Worm (Caenorhabditis elegans) whole organism, dauer: Measurements from ENCODE around the gene F53G2.13.
"Not testable (repeated sequence)": the region's sequence is repeated elsewhere in the genome, so short reads cannot be mapped to it uniquely, and the experiment has no call there.

Experiments
- unc-62 ChIP-seq: sonication (generic microtip); optimal IDR thresholded peaks from 2 replicates; lab custom pipeline; 2017; ENCODE audit warnings: missing biosample characterization, missing genetic modification reagents, missing genetic modification characterization

The F53G2.13 gene

DNA sequence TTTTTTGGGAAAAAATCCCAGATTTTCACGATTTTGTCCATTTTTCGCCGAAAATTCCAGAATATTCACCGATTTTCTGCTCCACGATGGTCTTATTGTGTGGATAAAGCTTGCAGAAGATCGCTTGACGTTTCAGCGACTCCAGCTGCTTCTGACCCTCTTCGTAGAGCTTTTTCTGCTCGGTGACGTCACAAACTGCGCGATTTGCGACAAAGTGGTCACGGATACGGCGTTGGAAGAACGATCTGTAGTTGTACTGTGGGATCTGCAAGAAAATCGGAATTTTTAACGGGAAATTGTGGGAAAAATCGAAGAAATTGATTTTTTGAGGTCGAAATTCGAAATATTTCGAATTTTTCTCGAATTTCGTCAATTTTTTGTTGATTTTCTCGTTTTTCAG, 5.1 kb upstream of the F53G2.13 start, which contains the start of gene mnat-1:
Gene mnat-1 (minus strand): TSS at position 101 of the 400 bp plus-strand sequence.
- no peak for TF ChIP-seq unc-62 (GFP tag; lab: Kevin White, UChicago)

ce11 chrII:2479047-2479446, 4.6 kb upstream of the F53G2.13 start, which contains the start of gene F53G2.12:
F53G2.12 (minus strand) TSS chrII:2479090.
- TF ChIP-seq unc-62 (GFP tag; lab: Kevin White, UChicago), result no peak

ce11 chrII:2480099-2480498, 3.5 kb upstream of the F53G2.13 start, which contains the start of gene F53G2.3:
F53G2.3 (plus strand) TSS chrII:2480399.
- TF ChIP-seq unc-62 (GFP tag; lab: Kevin White, UChicago), result no peak

DNA sequence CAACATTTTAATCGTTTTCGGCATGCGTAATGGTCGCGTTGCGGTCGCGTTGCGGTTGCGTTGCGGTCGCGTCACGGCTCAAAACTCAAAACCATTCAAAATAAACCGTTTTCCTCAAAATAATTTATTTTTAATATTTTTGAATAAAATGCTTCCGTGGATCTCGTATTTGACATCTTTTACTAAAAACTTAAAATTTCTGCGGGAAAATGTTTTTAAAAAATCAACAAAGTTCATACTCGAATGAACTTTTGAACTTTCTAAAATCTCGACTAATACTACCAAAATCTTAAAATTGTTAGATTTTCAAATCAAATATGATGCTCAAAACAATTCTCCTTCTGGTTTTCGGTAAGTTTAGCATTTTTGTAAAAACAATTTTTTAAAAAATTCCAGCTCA, 2.0 kb upstream of the F53G2.13 start, which contains the start of gene F53G2.2:
Gene F53G2.2 (plus strand): TSS at position 301 of the 400 bp plus-strand sequence.
- TF ChIP-seq unc-62 (GFP tag; lab: Kevin White, UChicago), result no peak

DNA sequence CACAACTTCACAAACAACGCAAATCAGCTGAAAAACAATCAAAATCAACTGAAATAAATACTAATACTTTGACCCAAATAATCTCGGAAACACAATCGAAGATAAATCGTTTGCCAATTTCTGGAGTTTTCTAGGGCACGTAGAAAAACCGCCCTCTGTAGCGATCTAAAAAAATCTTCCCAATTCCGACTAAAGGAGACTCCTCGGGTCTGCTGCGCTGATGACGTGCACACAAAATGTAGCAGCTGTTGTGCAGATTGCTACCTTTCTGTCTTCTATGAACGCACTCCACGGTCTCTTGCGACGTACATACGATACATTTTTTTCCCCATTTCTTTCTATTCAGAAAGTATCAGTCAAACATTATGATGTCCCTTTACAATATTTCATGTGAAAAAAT, 4.8 kb downstream of the F53G2.13 start, which contains the start of gene F53G2.1:
Gene F53G2.1 (plus strand): TSS at position 301 of the 400 bp plus-strand sequence.
- no peak for TF ChIP-seq unc-62 (GFP tag; lab: Kevin White, UChicago)

- no peak for TF ChIP-seq unc-62 (GFP tag; lab: Kevin White, UChicago)
Observed at ce11 chrII:2503703-2504430, 20.3 kb downstream of the F53G2.13 start.

ce11 chrII:2504431-2504928, 20.9 kb downstream of the F53G2.13 start, which contains the start of gene gbas-1:
gbas-1 (plus strand) TSS chrII:2504878.
- no peak for TF ChIP-seq unc-62 (GFP tag; lab: Kevin White, UChicago)

- TF ChIP-seq unc-62 (GFP tag; lab: Kevin White, UChicago), result no peak
Observed at ce11 chrII:2518487-2518886, 34.9 kb downstream of the F53G2.13 start.

- no peak for TF ChIP-seq unc-62 (GFP tag; lab: Kevin White, UChicago)
Observed at ce11 chrII:2521960-2522359, 38.4 kb downstream of the F53G2.13 start, which contains the start of gene bath-13. bath-13 (minus strand) TSS chrII:2522060.

DNA sequence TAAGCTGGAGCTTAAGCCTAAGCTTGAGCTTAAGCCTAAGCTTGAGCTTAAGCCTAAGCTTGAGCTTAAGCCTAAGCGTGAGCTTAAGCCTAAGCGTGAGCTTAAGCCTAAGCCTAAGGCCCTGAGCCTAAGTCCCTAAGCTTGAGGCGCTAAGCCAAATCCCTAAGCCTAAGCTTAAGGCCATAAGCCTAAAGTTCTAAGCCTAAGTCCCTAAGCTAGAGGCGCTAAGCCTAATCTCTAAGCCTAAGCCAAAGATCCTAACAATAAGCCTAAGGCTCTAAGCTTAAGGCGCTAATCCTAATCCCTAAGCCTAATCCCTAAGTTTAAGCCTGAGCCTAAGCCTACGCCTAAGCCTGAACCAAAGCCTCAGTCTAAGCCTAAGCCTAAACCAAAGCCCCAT, 42.0 kb downstream of the F53G2.13 start:
- TF ChIP-seq unc-62 (GFP tag; lab: Kevin White, UChicago), result no peak

ce11 chrII:2526887-2527286, 43.3 kb downstream of the F53G2.13 start:
- no peak for TF ChIP-seq unc-62 (GFP tag; lab: Kevin White, UChicago)

- no peak for TF ChIP-seq unc-62 (GFP tag; lab: Kevin White, UChicago)
Observed at ce11 chrII:2530496-2530895, 46.9 kb downstream of the F53G2.13 start, which contains the start of gene K02F6.6. K02F6.6 (plus strand) TSS chrII:2530796.

DNA sequence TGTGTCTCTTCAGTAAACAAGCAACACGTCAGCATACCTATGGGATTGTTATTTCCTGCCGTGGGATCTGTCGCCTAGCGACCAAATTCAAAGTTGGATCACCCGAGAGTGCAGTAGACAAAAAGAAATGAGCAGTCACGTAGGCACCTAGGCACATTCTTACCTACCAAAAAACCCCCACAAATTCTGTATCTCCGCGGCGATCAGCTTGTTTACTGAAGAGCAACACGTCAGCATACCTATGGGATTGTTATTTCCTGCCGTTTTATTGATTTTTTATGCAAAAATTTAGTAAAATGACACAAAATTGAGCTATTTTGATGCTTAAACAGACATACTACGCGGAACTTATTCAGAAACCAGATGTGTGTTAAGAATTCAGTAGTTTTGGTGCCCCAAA, 50.9 kb downstream of the F53G2.13 start, which contains the start of gene K02F6.5:
Gene K02F6.5 (plus strand): TSS at position 301 of the 400 bp plus-strand sequence.
- not testable (repeated sequence) for TF ChIP-seq unc-62 (GFP tag; lab: Kevin White, UChicago)

DNA sequence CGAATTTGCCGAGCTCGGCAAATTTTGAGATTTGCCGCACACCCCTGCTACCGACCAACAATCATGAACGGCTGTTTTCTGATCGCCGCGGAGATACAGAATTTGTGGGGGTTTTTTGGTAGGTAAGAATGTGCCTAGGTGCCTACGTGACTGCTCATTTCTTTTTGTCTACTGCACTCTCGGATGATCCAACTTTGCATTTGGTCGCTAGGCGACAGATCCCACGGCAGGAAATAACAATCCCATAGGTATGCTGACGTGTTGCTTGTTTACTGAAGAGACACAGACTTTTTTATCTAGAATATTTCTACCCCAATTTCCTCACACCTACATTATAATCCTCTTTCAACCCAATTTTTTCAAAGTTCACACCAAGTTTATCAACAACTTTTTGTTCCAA, 51.3 kb downstream of the F53G2.13 start, which contains the start of gene K02F6.8:
Gene K02F6.8 (minus strand): TSS at position 101 of the 400 bp plus-strand sequence.
- not testable (repeated sequence) for TF ChIP-seq unc-62 (GFP tag; lab: Kevin White, UChicago)
